Fruit fly (Drosophila melanogaster) whole organism, prepupa: ENCODE measurements around the gene CG12523.

Experiments used
- CG10631 ChIP-seq: fragments of 200-800 bp; sonication (Bioruptor generic); optimal IDR thresholded peaks from 2 replicates; lab custom pipeline; 2016; ENCODE audit warnings: missing biosample characterization, missing genetic modification characterization
- CG10669 ChIP-seq: fragments of 200-800 bp; sonication (Bioruptor generic); optimal IDR thresholded peaks from 3 replicates; lab custom pipeline; 2018; ENCODE audit warnings: missing biosample characterization, mild to moderate bottlenecking, missing genetic modification characterization, moderate library complexity
- CG11294 ChIP-seq: fragments of 200-800 bp; sonication (Bioruptor generic); IDR thresholded peaks from 2 replicates; pipeline ENCODE4 v1.3.6; 2022; ENCODE audit warnings: missing biosample characterization, missing genetic modification characterization
- CG11762 ChIP-seq: fragments of 200-800 bp; sonication (Bioruptor generic); optimal IDR thresholded peaks from 3 replicates; lab custom pipeline; 2016; ENCODE audit warnings: missing biosample characterization, missing genetic modification characterization; ENCODE audit not compliant: insufficient read depth
- CG15336 ChIP-seq: fragments of 200-800 bp; sonication (Bioruptor generic); IDR thresholded peaks from 2 replicates; pipeline ENCODE4 v1.3.6; 2022; ENCODE audit warnings: missing biosample characterization, missing genetic modification characterization
- CG1621 ChIP-seq: fragments of 200-800 bp; sonication (Bioruptor generic); optimal IDR thresholded peaks from 3 replicates; lab custom pipeline; 2018; ENCODE audit warnings: missing biosample characterization, mild to moderate bottlenecking, missing genetic modification characterization
- CG16779 ChIP-seq: fragments of 200-800 bp; sonication (Bioruptor generic); optimal IDR thresholded peaks from 3 replicates; lab custom pipeline; 2017; ENCODE audit warnings: missing biosample characterization, mild to moderate bottlenecking, missing genetic modification characterization
- CG34406 ChIP-seq: fragments of 200-800 bp; sonication (Bioruptor generic); optimal IDR thresholded peaks from 3 replicates; lab custom pipeline; 2016; ENCODE audit warnings: missing biosample characterization, missing genetic modification characterization
- CG3919 ChIP-seq: fragments of 200-800 bp; sonication (Bioruptor generic); optimal IDR thresholded peaks from 3 replicates; lab custom pipeline; 2016; ENCODE audit warnings: missing biosample characterization, missing genetic modification characterization
- CG4318 ChIP-seq: fragments of 200-800 bp; sonication (Bioruptor generic); optimal IDR thresholded peaks from 3 replicates; lab custom pipeline; 2017; ENCODE audit warnings: missing biosample characterization, mild to moderate bottlenecking, missing genetic modification characterization
- CG6792 ChIP-seq: fragments of 200-800 bp; sonication (Bioruptor generic); optimal IDR thresholded peaks from 3 replicates; lab custom pipeline; 2016; ENCODE audit warnings: missing biosample characterization, missing genetic modification characterization
- CG6808 ChIP-seq: fragments of 200-800 bp; sonication (Bioruptor generic); optimal IDR thresholded peaks from 3 replicates; lab custom pipeline; 2017; ENCODE audit warnings: missing biosample characterization, missing genetic modification characterization, mild to moderate bottlenecking, moderate library complexity, missing genetic modification reagents
- CG6854 ChIP-seq: fragments of 200-800 bp; sonication (Bioruptor generic); optimal IDR thresholded peaks from 2 replicates; lab custom pipeline; 2017; ENCODE audit warnings: missing biosample characterization, mild to moderate bottlenecking, missing genetic modification characterization
- CG7368 ChIP-seq: fragments of 200-800 bp; sonication (Bioruptor generic); optimal IDR thresholded peaks from 3 replicates; lab custom pipeline; 2016; ENCODE audit warnings: missing biosample characterization, missing genetic modification characterization
- CG8319 ChIP-seq: fragments of 200-800 bp; sonication (Bioruptor generic); optimal IDR thresholded peaks from 3 replicates; lab custom pipeline; 2016; ENCODE audit warnings: missing biosample characterization, missing genetic modification characterization
- CG9139 ChIP-seq: fragments of 200-800 bp; sonication (Bioruptor generic); optimal IDR thresholded peaks from 3 replicates; lab custom pipeline; 2017; ENCODE audit warnings: missing biosample characterization, mild to moderate bottlenecking, missing genetic modification characterization
- Eip78C ChIP-seq: fragments of 200-800 bp; sonication (Bioruptor generic); peaks from one replicate; lab custom pipeline; 2016; ENCODE audit warnings: missing biosample characterization, missing genetic modification characterization
- Eip93F ChIP-seq: fragments of 200-800 bp; sonication (Bioruptor generic); optimal IDR thresholded peaks from 2 replicates; lab custom pipeline; 2016; ENCODE audit warnings: missing biosample characterization, mild to moderate bottlenecking, missing genetic modification characterization
- Ets21C ChIP-seq: fragments of 200-800 bp; sonication (Bioruptor generic); optimal IDR thresholded peaks from 3 replicates; lab custom pipeline; 2016; ENCODE audit warnings: missing biosample characterization, missing genetic modification characterization
- Ets96B ChIP-seq: fragments of 200-800 bp; optimal IDR thresholded peaks from 2 replicates; lab custom pipeline; 2019; ENCODE audit warnings: missing biosample characterization, mild to moderate bottlenecking, missing genetic modification characterization, moderate library complexity
- Gug ChIP-seq: fragments of 200-800 bp; sonication (Bioruptor generic); IDR thresholded peaks from 2 replicates; pipeline ENCODE4 v1.3.6; 2022; ENCODE audit warnings: missing biosample characterization, missing genetic modification characterization
- Hr38 ChIP-seq: sonication (Bioruptor generic); optimal IDR thresholded peaks from 2 replicates; lab custom pipeline; 2016; ENCODE audit warnings: missing biosample characterization, missing genetic modification characterization
- Hr39 ChIP-seq: fragments of 200-800 bp; sonication (Bioruptor generic); optimal IDR thresholded peaks from 2 replicates; lab custom pipeline; 2016; ENCODE audit warnings: missing biosample characterization, missing genetic modification characterization
- Hr4 ChIP-seq: fragments of 200-800 bp; sonication (Bioruptor generic); optimal IDR thresholded peaks from 3 replicates; lab custom pipeline; 2016; ENCODE audit warnings: missing biosample characterization, missing genetic modification characterization
- Lpt ChIP-seq: fragments of 200-800 bp; sonication (Bioruptor generic); optimal IDR thresholded peaks from 3 replicates; lab custom pipeline; 2016; ENCODE audit warnings: missing biosample characterization, missing genetic modification characterization
- Met ChIP-seq: fragments of 200-800 bp; sonication (Bioruptor generic); optimal IDR thresholded peaks from 3 replicates; lab custom pipeline; 2016; ENCODE audit warnings: missing biosample characterization, missing genetic modification characterization
- OdsH ChIP-seq: fragments of 200-800 bp; sonication (Bioruptor generic); optimal IDR thresholded peaks from 3 replicates; lab custom pipeline; 2016; ENCODE audit warnings: missing biosample characterization, missing genetic modification characterization
- Smox ChIP-seq: fragments of 200-800 bp; sonication (Bioruptor generic); optimal IDR thresholded peaks from 3 replicates; lab custom pipeline; 2016; ENCODE audit warnings: missing biosample characterization, missing genetic modification characterization
- Sox14 ChIP-seq: fragments of 200-800 bp; sonication (Bioruptor generic); optimal IDR thresholded peaks from 3 replicates; lab custom pipeline; 2016; ENCODE audit warnings: missing biosample characterization, missing genetic modification characterization
- Sox15 ChIP-seq: fragments of 200-800 bp; sonication (Bioruptor generic); optimal IDR thresholded peaks from 3 replicates; lab custom pipeline; 2016; ENCODE audit warnings: missing biosample characterization, missing genetic modification characterization
- dac ChIP-seq: fragments of 200-800 bp; sonication (Bioruptor generic); optimal IDR thresholded peaks from 2 replicates; lab custom pipeline; 2017; ENCODE audit warnings: missing biosample characterization, mild to moderate bottlenecking, missing genetic modification characterization
- dsx ChIP-seq: fragments of 200-800 bp; optimal IDR thresholded peaks from 3 replicates; lab custom pipeline; 2019; ENCODE audit warnings: missing biosample characterization, mild to moderate bottlenecking, missing genetic modification characterization, moderate library complexity; ENCODE audit not compliant: poor library complexity, severe bottlenecking
- eg ChIP-seq: fragments of 200-800 bp; sonication (Bioruptor generic); IDR thresholded peaks from 3 replicates; pipeline ENCODE4 v1.3.6; 2022; ENCODE audit warnings: missing biosample characterization, missing genetic modification characterization
- esn ChIP-seq: fragments of 200-800 bp; sonication (Bioruptor generic); optimal IDR thresholded peaks from 2 replicates; lab custom pipeline; 2016; ENCODE audit warnings: missing biosample characterization, mild to moderate bottlenecking, missing genetic modification characterization, moderate library complexity
- fd59A ChIP-seq: fragments of 200-800 bp; sonication (Bioruptor generic); optimal IDR thresholded peaks from 2 replicates; lab custom pipeline; 2017; ENCODE audit warnings: missing biosample characterization, mild to moderate bottlenecking, missing genetic modification characterization, missing genetic modification reagents
- fkh ChIP-seq: fragments of 200-800 bp; sonication (Bioruptor generic); optimal IDR thresholded peaks from 3 replicates; lab custom pipeline; 2017; ENCODE audit warnings: missing biosample characterization, mild to moderate bottlenecking, missing genetic modification characterization, moderate library complexity
- spab ChIP-seq: fragments of 200-800 bp; sonication (Bioruptor generic); optimal IDR thresholded peaks from 2 replicates; lab custom pipeline; 2017; ENCODE audit warnings: missing biosample characterization, mild to moderate bottlenecking, missing genetic modification characterization, missing genetic modification reagents
- ss ChIP-seq, 2 experiments: fragments of 200-800 bp; sonication (Bioruptor generic); optimal IDR thresholded peaks; 2 replicates in 1 of 2; 3 replicates in 1 of 2; lab custom pipeline; 2017 to 2018; ENCODE audit warnings: mild to moderate bottlenecking in 2 of 2, missing biosample characterization in 2 of 2, missing genetic modification characterization in 2 of 2, moderate library complexity in 1 of 2
- svp ChIP-seq: fragments of 200-800 bp; sonication (Bioruptor generic); peaks from one replicate; lab custom pipeline; 2016; ENCODE audit warnings: missing biosample characterization, missing genetic modification characterization
- topi ChIP-seq: fragments of 200-800 bp; sonication (Bioruptor generic); optimal IDR thresholded peaks from 3 replicates; lab custom pipeline; 2016; ENCODE audit warnings: missing biosample characterization, missing genetic modification characterization
- vri ChIP-seq: fragments of 200-800 bp; sonication (Bioruptor generic); optimal IDR thresholded peaks from 3 replicates; lab custom pipeline; 2016; ENCODE audit warnings: missing biosample characterization, mild to moderate bottlenecking, missing genetic modification characterization

Gene CG12523

DNA sequence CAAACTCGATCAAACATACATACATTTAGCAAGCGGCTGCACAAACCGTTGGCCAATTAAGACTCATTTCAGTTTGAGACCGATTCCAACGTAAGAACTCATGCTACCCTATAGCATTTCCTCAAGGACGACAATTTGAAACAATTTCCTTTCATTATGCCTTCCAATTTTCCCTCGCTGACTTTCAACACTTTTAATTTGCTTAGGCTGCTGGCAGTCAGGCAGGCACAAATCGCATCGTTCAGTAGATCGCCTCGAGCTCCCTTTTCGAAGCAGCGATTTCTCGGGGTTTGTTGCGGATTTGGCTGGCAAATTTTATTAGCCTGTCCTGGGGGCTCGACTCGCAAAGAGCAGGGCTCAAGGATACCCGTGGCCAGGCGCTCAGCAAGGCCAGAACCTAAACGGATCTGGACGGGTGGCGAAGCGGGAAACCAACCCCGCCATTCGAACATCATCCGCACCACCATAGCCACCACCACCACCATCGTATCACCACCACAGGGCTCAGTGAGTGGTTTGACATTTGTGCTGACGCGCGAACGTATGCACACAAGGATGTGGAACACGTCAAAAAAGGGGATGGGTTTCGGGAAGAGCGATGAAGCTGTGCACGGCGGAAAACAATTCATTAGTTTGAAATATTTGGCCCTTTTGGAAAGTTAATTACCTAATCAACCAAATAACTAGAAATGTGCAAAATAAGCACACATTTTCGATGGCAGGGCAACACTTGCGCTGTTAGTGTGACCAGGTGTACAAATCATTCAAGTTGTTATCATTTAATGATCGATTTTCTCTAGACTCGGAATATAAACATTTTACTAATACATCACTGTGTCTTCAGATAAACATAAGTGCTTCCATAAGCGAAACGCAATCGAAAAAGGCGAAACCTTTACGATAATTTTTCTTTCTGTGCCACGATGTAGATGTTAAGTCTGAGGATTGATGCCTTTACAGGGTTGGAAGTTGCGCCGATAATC lies 43.8 kb downstream of the CG12523 start (continued):
- no peak for TF ChIP-seq Eip93F (GFP tag; lab: Kevin White, UChicago)
- no peak for TF ChIP-seq dsx (GFP tag; lab: Kevin White, UChicago)
- TF ChIP-seq Hr38 (GFP tag; lab: Kevin White, UChicago): no peak
- no peak for TF ChIP-seq CG11762 (GFP tag; lab: Kevin White, UChicago)
- TF ChIP-seq CG3919 (GFP tag; lab: Kevin White, UChicago): peak; percentile 16
- peak; percentile 52 for TF ChIP-seq esn (GFP tag; lab: Kevin White, UChicago)
- peak; percentile 22 for TF ChIP-seq Hr39 (GFP tag; lab: Kevin White, UChicago)
- peak; percentile 2 for TF ChIP-seq CG10631 (GFP tag; lab: Kevin White, UChicago)
- TF ChIP-seq Met (GFP tag; lab: Kevin White, UChicago): peak; percentile 46
- TF ChIP-seq CG11294 (GFP tag; lab: Robert Waterston, UW): no peak
- no peak for TF ChIP-seq spab (GFP tag; lab: Kevin White, UChicago)
- no peak for TF ChIP-seq Gug
- TF ChIP-seq Hr4 (GFP tag; lab: Kevin White, UChicago): no peak

DNA sequence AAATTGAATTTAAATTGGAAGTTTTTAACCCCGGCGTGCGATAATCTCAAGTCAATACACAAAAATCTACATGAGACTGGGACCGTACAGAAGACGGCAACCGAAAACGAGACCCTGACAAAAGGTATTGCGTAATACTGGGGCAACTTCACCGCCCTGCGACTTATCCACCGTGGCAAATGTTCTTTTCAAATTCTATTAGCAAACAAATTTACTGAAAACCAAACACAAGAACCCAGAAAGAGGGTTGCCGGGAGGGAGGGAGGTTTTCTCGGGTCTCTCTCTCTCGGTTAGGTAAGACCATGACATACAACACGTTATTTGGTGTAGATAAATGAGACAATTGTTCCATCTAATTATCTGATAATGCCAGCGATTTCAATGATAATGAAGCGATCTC lies 44.8 kb downstream of the CG12523 start:
- TF ChIP-seq fkh (GFP tag; lab: Kevin White, UChicago) (peak; percentile 82), Smox (GFP tag; lab: Kevin White, UChicago) (no peak)
- TF ChIP-seq, all 60 proteins: peak for 1

- TF ChIP-seq CG34406 (GFP tag; lab: Kevin White, UChicago): peak; percentile 37
- TF ChIP-seq fkh (GFP tag; lab: Kevin White, UChicago): no peak
- TF ChIP-seq CG7368 (GFP tag; lab: Kevin White, UChicago): peak; percentile 11
- no peak for TF ChIP-seq Ets21C (GFP tag; lab: Kevin White, UChicago)
- peak; percentile 77 for TF ChIP-seq CG6808
- peak; percentile 18 for TF ChIP-seq topi (GFP tag; lab: Kevin White, UChicago)
- TF ChIP-seq CG15336: no peak
- no peak for TF ChIP-seq CG11294 (GFP tag; lab: Robert Waterston, UW)
- TF ChIP-seq CG11762 (GFP tag; lab: Kevin White, UChicago): no peak
- TF ChIP-seq Sox15 (GFP tag; lab: Kevin White, UChicago): no peak
- TF ChIP-seq ss (GFP tag; optimal IDR thresholded peaks at IDR 0.05; lab: Kevin White, UChicago): peak; percentile 47 to 57
- peak; percentile 46 for TF ChIP-seq dsx (GFP tag; lab: Kevin White, UChicago)
- TF ChIP-seq CG10669 (GFP tag; lab: Kevin White, UChicago): peak; percentile 69
- peak; percentile 41 for TF ChIP-seq OdsH (GFP tag; lab: Kevin White, UChicago)
- TF ChIP-seq CG6854: no peak
- TF ChIP-seq vri: no peak
- TF ChIP-seq CG3919 (GFP tag; lab: Kevin White, UChicago): peak; percentile 44
- TF ChIP-seq fd59A (GFP tag; lab: Kevin White, UChicago): peak; percentile 52
- TF ChIP-seq CG4318 (GFP tag; lab: Kevin White, UChicago): no peak
- TF ChIP-seq CG10631 (GFP tag; lab: Kevin White, UChicago): peak; percentile 35
- TF ChIP-seq CG8319 (GFP tag; lab: Kevin White, UChicago): no peak
- TF ChIP-seq eg (GFP tag; lab: Robert Waterston, UW): no peak
- no peak for TF ChIP-seq CG16779 (tag; lab: Kevin White, UChicago)
- TF ChIP-seq CG9139 (GFP tag; lab: Kevin White, UChicago): no peak
- no peak for TF ChIP-seq Lpt (GFP tag; lab: Kevin White, UChicago)
- TF ChIP-seq Sox14 (GFP tag; lab: Kevin White, UChicago): peak; percentile 31
- peak; percentile 23 for TF ChIP-seq svp (GFP tag; lab: Kevin White, UChicago)
- TF ChIP-seq Smox (GFP tag; lab: Kevin White, UChicago): peak; percentile 12
- peak; percentile 54 for TF ChIP-seq spab (GFP tag; lab: Kevin White, UChicago)
- TF ChIP-seq CG1621: peak; percentile 29
- no peak for TF ChIP-seq dac
- no peak for TF ChIP-seq Hr4 (GFP tag; lab: Kevin White, UChicago)
- TF ChIP-seq Ets96B (tag; lab: Kevin White, UChicago): peak; percentile 45
- TF ChIP-seq Eip78C (GFP tag; lab: Kevin White, UChicago): peak; percentile 81
- no peak for TF ChIP-seq Gug
- TF ChIP-seq Eip93F (GFP tag; lab: Kevin White, UChicago): no peak
- no peak for TF ChIP-seq CG6792 (GFP tag; lab: Kevin White, UChicago)
Measured at dm6 chr3L:10847790-10848492, 47.0 kb downstream of the CG12523 start.
